Worm (Caenorhabditis elegans) whole organism, mixed stage, embryonic: ENCODE data around the gene C10A4.9.

Experiments used
- elt-3 ChIP-seq: fragments of 150-350 bp; optimal IDR thresholded peaks from 2 replicates; lab custom pipeline; 2014; ENCODE audit warnings: missing biosample characterization, missing genetic modification characterization
- nhr-237 ChIP-seq: fragments of 150-350 bp; optimal IDR thresholded peaks from 2 replicates; lab custom pipeline; 2014; ENCODE audit warnings: missing biosample characterization, missing genetic modification characterization
- nhr-76 ChIP-seq: sonication (generic microtip); optimal IDR thresholded peaks from 2 replicates; lab custom pipeline; 2017; ENCODE audit warnings: missing biosample characterization, missing genetic modification characterization

ce11 chrX:7445734-7446133 is 25.1 kb downstream of the C10A4.9 start:
- TF ChIP-seq nhr-76 (tag; lab: Kevin White, UChicago) (no peak), elt-3 (tag; lab: Kevin White, UChicago) (no peak), nhr-237 (tag; lab: Kevin White, UChicago) (no peak)
